Worm (Caenorhabditis elegans): Measurements from ENCODE around the gene D2062.13.
A peak's percentile ranks its signal among the peaks of the same experiment; 100 is the strongest.

- TF ChIP-seq flt-1 (GFP tag; IDR thresholded peaks at IDR 0.05) (no peak), aly-1 (tag; optimal IDR thresholded peaks at IDR 0.05) (no peak), tbx-11 (GFP tag; IDR thresholded peaks at IDR 0.05) (no peak), tbx-37 (GFP tag; conservative IDR thresholded peaks at IDR 0.05) (no peak), ceh-36 (tag; optimal IDR thresholded peaks at IDR 0.05) (peak; percentile 52), ceh-13 (GFP tag; optimal IDR thresholded peaks at IDR 0.05) (no peak), ama-1 (optimal IDR thresholded peaks at IDR 0.05) (no peak), hmbx-1 (tag; optimal IDR thresholded peaks at IDR 0.05) (no peak), scrt-1 (GFP tag; IDR thresholded peaks at IDR 0.05) (no peak), B0310.2 (tag; optimal IDR thresholded peaks at IDR 0.05) (no peak), pes-1 (GFP tag; IDR thresholded peaks at IDR 0.05) (no peak), hmg-4 (GFP tag; optimal IDR thresholded peaks at IDR 0.05) (no peak), tra-4 (tag; optimal IDR thresholded peaks at IDR 0.05) (no peak)
Measured at ce11 chrII:2611009-2611408, 1.4 kb upstream of the D2062.13 start.
